Fruit fly (Drosophila melanogaster) whole organism, wandering third instar larva: ENCODE measurements around the gene CG15239.

Source experiments
- Dif ChIP-seq: fragments of 200-275, 200-300 bp; sonication (Bioruptor generic); optimal IDR thresholded peaks from 2 replicates; lab custom pipeline; 2018; ENCODE audit warnings: missing biosample characterization, missing genetic modification characterization; ENCODE audit not compliant: partially characterized antibody
- Hnf4 ChIP-seq: fragments of 200-800 bp; sonication (Bioruptor generic); optimal IDR thresholded peaks from 2 replicates; lab custom pipeline; 2016; ENCODE audit warnings: missing biosample characterization, mild to moderate bottlenecking, missing genetic modification characterization
- Hr78 ChIP-seq: fragments of >200 bp; optimal IDR thresholded peaks from 2 replicates; lab custom pipeline; 2017; ENCODE audit warnings: missing biosample characterization, missing genetic modification characterization
- N ChIP-seq: fragments of >200 bp; optimal IDR thresholded peaks from 2 replicates; lab custom pipeline; 2018; ENCODE audit warnings: missing biosample characterization, missing external identifiers, missing genetic modification characterization
- dsf ChIP-seq: sonication (Bioruptor generic); optimal IDR thresholded peaks from 2 replicates; lab custom pipeline; 2016; ENCODE audit warnings: missing biosample characterization, missing genetic modification characterization, borderline replicate concordance
- psq ChIP-seq: fragments of 200-800 bp; sonication (Bioruptor generic); optimal IDR thresholded peaks from 3 replicates; lab custom pipeline; 2017; ENCODE audit warnings: missing biosample characterization, mild to moderate bottlenecking, missing genetic modification characterization, moderate library complexity
- rgr ChIP-seq: fragments of 200-800 bp; sonication (Bioruptor generic); optimal IDR thresholded peaks from 3 replicates; lab custom pipeline; 2016; ENCODE audit warnings: missing biosample characterization, mild to moderate bottlenecking, missing genetic modification characterization

DNA sequence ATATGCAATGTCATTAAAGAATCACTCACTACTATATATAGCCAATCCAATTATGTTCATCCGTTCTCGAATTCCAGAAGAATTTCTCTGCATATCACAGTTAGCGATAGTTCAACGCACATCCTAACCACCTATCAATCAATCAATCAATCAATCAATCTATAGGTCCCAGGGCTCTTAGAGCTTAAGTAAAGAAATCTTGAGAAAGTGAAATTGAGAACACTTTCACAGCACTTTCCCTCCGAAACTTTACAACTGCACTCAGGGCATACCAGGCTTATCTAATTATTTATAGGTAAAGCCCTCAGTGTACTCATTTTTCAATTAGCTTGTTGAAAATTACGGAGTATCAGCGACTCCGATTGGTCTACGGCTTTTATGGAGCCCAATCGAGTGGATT, 9.5 kb upstream of the CG15239 start:
- TF ChIP-seq rgr (no peak), Hnf4 (GFP tag; lab: Kevin White, UChicago) (no peak), Hr78 (no peak), psq (GFP tag; lab: Kevin White, UChicago) (no peak), N (no peak), dsf (no peak), Dif (no peak)
